Fruit fly (Drosophila melanogaster) Kc167 (cell line): ENCODE results near the gene CG10516.

Experiments
- h ChIP-seq: fragments of >200 bp; optimal IDR thresholded peaks from 3 replicates; lab custom pipeline; 2018; ENCODE audit warnings: missing external identifiers
- insv ChIP-seq: fragments of >200 bp; optimal IDR thresholded peaks from 3 replicates; lab custom pipeline; 2018; ENCODE audit warnings: missing external identifiers

DNA sequence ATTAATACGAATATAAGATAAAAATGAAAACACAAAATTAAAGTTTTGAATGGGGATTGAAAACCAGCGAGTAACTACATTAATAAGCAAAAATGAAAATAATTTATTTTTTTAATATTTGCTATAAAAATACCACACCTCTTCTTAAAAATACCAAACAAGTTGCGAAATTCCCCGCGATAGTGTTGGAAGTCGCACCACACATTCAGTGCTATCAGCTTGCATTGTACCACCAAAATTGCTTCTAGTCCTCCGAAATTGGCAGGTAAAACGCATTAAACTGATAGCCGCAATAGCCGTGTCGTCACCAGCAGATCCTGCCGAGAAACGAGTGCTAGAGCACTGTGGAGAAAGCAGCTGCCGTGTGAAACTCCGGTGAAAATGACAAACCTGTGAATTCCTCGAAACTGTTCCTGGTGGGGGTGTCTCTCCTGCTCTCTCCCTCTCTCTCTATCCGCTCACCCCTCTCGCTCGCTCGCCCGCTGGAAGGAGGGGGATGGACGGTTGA, 20.1 kb downstream of the CG10516 start, which contains the start of gene Hip14:
- TF ChIP-seq insv (lab: Kevin White, UChicago) (no peak), h (lab: Kevin White, UChicago) (no peak)
